Worm (Caenorhabditis elegans): ENCODE measurements around the gene F27D9.2.

F27D9.2 gene

DNA sequence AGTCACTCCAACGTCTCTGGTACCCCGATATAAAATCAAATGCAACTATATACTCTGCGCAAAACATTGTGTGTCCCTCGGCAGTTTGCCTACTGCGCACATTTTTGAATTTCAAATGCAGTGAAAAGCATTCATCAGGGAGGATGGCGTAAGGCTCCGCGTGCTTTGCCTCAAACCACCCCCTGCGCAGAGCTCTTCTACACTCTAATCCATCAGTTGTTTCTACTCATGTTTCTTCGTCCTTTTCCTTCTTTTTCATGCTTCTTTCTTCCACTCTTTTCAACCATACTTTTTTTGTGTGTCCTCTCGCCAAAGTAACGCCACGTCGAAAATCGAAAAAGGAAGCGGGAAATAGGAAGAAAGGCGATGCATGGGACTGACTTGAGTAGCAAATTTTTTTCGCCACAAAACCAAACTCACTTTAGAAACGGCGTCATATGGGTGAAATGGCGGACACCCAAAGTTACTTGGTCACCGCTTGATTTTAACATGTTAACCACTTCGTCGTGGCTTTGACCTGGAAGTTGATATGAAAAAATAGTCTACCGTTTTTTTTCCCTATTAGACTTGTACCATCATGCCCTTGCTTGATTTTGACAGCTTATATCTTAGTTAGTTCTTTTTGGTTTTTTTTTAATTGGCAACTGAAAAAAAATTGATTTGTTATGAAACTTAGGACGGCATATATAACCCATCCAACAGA lies 5.8 kb downstream of the F27D9.2 start:
- peak; percentile 84 for TF ChIP-seq unc-55 (GFP tag; optimal IDR thresholded peaks at IDR 0.05)
- peak; percentile 21 for TF ChIP-seq C34F6.9 (tag; optimal IDR thresholded peaks at IDR 0.05)
- TF ChIP-seq crh-2 (tag; optimal IDR thresholded peaks at IDR 0.05), result peak; percentile 44
- peak in 1 of 2 experiments; percentile 17 for TF ChIP-seq mdl-1 (tag; optimal IDR thresholded peaks at IDR 0.05)
- peak; percentile 21 for TF ChIP-seq zag-1 (tag; optimal IDR thresholded peaks at IDR 0.05)
- no peak for TF ChIP-seq elt-3 (tag; optimal IDR thresholded peaks at IDR 0.05)
- peak; percentile 20 for TF ChIP-seq alr-1 (tag; optimal IDR thresholded peaks at IDR 0.05)
- peak in 1 of 2 experiments; percentile 11 for TF ChIP-seq lsy-2 (tag; optimal IDR thresholded peaks at IDR 0.05)
- TF ChIP-seq fos-1 (tag; optimal IDR thresholded peaks at IDR 0.05), result no peak

ce11 chrX:7679835-7680234 lies 7.0 kb downstream of the F27D9.2 start:
- no peak for TF ChIP-seq nhr-23 (tag; optimal IDR thresholded peaks at IDR 0.05)
- TF ChIP-seq Y55F3AM.14 (GFP tag; optimal IDR thresholded peaks at IDR 0.05), result no peak
- no peak for TF ChIP-seq nhr-10 (tag; optimal IDR thresholded peaks at IDR 0.05)
- no peak for TF ChIP-seq nhr-6 (tag; optimal IDR thresholded peaks at IDR 0.05)
- no peak for TF ChIP-seq aly-2 (tag; optimal IDR thresholded peaks at IDR 0.05)
- no peak for TF ChIP-seq mbf-1 (tag; optimal IDR thresholded peaks at IDR 0.05)
- TF ChIP-seq fos-1 (tag; optimal IDR thresholded peaks at IDR 0.05), result no peak
- no peak for TF ChIP-seq ztf-11 (tag; optimal IDR thresholded peaks at IDR 0.05)
- no peak for TF ChIP-seq ceh-16 (tag; optimal IDR thresholded peaks at IDR 0.05)
- no peak for TF ChIP-seq ztf-1 (GFP tag; conservative IDR thresholded peaks at IDR 0.05)
- TF ChIP-seq zag-1 (tag; optimal IDR thresholded peaks at IDR 0.05), result no peak
- no peak for TF ChIP-seq snpc-4 (tag; optimal IDR thresholded peaks at IDR 0.05)
- TF ChIP-seq R02D3.7 (tag; optimal IDR thresholded peaks at IDR 0.05), result no peak
- no peak for TF ChIP-seq ZK546.5 (tag; optimal IDR thresholded peaks at IDR 0.05)
- no peak for TF ChIP-seq lsy-2 (tag; optimal IDR thresholded peaks at IDR 0.05)
- TF ChIP-seq unc-39 (tag; optimal IDR thresholded peaks at IDR 0.05), result no peak
- no peak for TF ChIP-seq gmeb-1 (tag; optimal IDR thresholded peaks at IDR 0.05)
- no peak for TF ChIP-seq sma-9 (GFP tag; optimal IDR thresholded peaks at IDR 0.05)
- no peak for TF ChIP-seq sma-9 (tag; optimal IDR thresholded peaks at IDR 0.05)
- no peak for TF ChIP-seq elt-3 (tag; optimal IDR thresholded peaks at IDR 0.05)

DNA sequence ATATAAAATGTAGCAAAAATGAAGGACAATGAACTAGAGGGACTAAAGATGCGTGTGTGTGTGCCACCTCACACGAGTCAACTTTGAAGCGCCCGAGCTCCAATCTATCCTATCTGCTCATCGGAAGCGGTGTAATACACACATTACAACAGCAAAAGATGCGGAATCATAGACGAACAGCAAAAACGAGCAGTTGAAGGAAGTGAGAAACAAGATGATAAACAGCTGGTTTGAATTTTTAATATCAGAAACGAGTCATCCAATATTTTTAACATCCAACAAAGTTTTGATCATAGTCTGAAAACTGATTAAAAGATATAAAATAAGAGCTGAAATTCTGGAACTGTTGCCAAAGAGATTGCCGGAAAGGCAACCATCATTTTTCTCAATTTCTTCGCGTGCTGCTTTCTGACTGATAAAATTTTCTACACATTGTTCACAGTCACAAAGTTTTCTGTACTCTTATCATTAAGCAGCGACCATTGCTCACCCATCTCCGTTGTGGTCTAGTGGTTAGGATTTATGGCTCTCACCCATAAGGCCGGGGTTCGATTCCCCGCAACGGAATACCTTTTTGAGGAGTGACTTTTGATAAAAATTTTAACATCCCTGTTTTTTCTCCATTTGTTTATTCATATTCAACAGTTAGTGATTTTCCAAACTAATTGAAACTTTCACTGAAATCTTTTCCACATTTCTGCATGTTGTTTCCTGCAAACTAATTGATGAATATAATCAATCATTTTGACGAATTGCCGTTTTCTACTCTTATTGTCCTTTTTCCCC lies 7.9 kb downstream of the F27D9.2 start, which contains the start of gene stn-2:
Gene stn-2 (minus strand): TSS at position 75 of the 786 bp plus-strand sequence.
- no peak for TF ChIP-seq crh-2 (tag; optimal IDR thresholded peaks at IDR 0.05)
- peak; percentile 19 for TF ChIP-seq fos-1 (tag; optimal IDR thresholded peaks at IDR 0.05)
- TF ChIP-seq ztf-1 (GFP tag; conservative IDR thresholded peaks at IDR 0.05), result no peak
- TF ChIP-seq nhr-129 (tag; optimal IDR thresholded peaks at IDR 0.05), result no peak
- TF ChIP-seq elt-1 (tag; optimal IDR thresholded peaks at IDR 0.05), result no peak
- TF ChIP-seq unc-55 (GFP tag; optimal IDR thresholded peaks at IDR 0.05), result peak; percentile 14
- TF ChIP-seq lsy-2 (tag; optimal IDR thresholded peaks at IDR 0.05), result no peak
- TF ChIP-seq ceh-16 (tag; optimal IDR thresholded peaks at IDR 0.05), result no peak
- TF ChIP-seq ztf-4 (tag; optimal IDR thresholded peaks at IDR 0.05), result no peak
- peak; percentile 31 for TF ChIP-seq sma-9 (GFP tag; optimal IDR thresholded peaks at IDR 0.05)
- no peak for TF ChIP-seq sma-9 (tag; optimal IDR thresholded peaks at IDR 0.05)

ce11 chrX:7681965-7682946 lies 9.5 kb downstream of the F27D9.2 start, which contains the start of gene unc-18:
TSS of gene unc-18 (plus strand) at chrX:7682896.
- TF ChIP-seq unc-55 (GFP tag; optimal IDR thresholded peaks at IDR 0.05) (peak; percentile 79), F13H6.1 (tag; optimal IDR thresholded peaks at IDR 0.05) (peak; percentile 32), mab-5 (tag; optimal IDR thresholded peaks at IDR 0.05) (peak; percentile 38), nhr-25 (tag; optimal IDR thresholded peaks at IDR 0.05) (no peak), sma-9 (GFP tag; optimal IDR thresholded peaks at IDR 0.05) (peak; percentile 24), sma-9 (tag; optimal IDR thresholded peaks at IDR 0.05) (no peak), crh-2 (tag; optimal IDR thresholded peaks at IDR 0.05) (peak; percentile 54), nhr-129 (tag; optimal IDR thresholded peaks at IDR 0.05) (peak; percentile 67), lsy-2 (tag; optimal IDR thresholded peaks at IDR 0.05) (peak in 1 of 2 experiments; percentile 62), mdl-1 (tag; optimal IDR thresholded peaks at IDR 0.05) (peak in 1 of 2 experiments; percentile 28), nhr-6 (tag; optimal IDR thresholded peaks at IDR 0.05) (peak; percentile 42), C34F6.9 (tag; optimal IDR thresholded peaks at IDR 0.05) (peak; percentile 60), lin-13 (GFP tag; optimal IDR thresholded peaks at IDR 0.05) (peak; percentile 18), lin-39 (tag; optimal IDR thresholded peaks at IDR 0.05) (peak; percentile 21), gmeb-1 (tag; optimal IDR thresholded peaks at IDR 0.05) (no peak), blmp-1 (tag; optimal IDR thresholded peaks at IDR 0.05; ENCODE audit: insufficient read depth) (no peak)

Measured in whole organism, L2 larva.